Worm (Caenorhabditis elegans) whole organism, L2 larva: ENCODE measurements around the gene hex-3.
A peak's percentile ranks its signal among the peaks of the same experiment; 100 is the strongest.

Experiments used
- C34F6.9 ChIP-seq: fragments of 150-350 bp; optimal IDR thresholded peaks from 2 replicates; lab custom pipeline; 2014; ENCODE audit warnings: missing biosample characterization, missing genetic modification characterization
- F13H6.1 ChIP-seq: sonication (generic microtip); optimal IDR thresholded peaks from 2 replicates; lab custom pipeline; 2016; ENCODE audit warnings: missing genetic modification characterization, missing compliant biosample characterization
- R02D3.7 ChIP-seq: fragments of 150-350 bp; optimal IDR thresholded peaks from 2 replicates; lab custom pipeline; 2014; ENCODE audit warnings: missing biosample characterization, missing genetic modification characterization
- ZK546.5 ChIP-seq: sonication (generic microtip); optimal IDR thresholded peaks from 2 replicates; lab custom pipeline; 2017; ENCODE audit warnings: missing biosample characterization, missing genetic modification characterization
- blmp-1 ChIP-seq: sonication (generic microtip); optimal IDR thresholded peaks from 2 replicates; lab custom pipeline; 2017; ENCODE audit warnings: missing genetic modification characterization, mild to moderate bottlenecking, missing compliant biosample characterization, antibody characterized with exemption, moderate library complexity; ENCODE audit not compliant: insufficient read depth
- ceh-16 ChIP-seq: fragments of 150-350 bp; optimal IDR thresholded peaks from 2 replicates; lab custom pipeline; 2014; ENCODE audit warnings: missing biosample characterization, missing genetic modification characterization
- ceh-82 ChIP-seq: fragments of 150-350 bp; optimal IDR thresholded peaks from 2 replicates; lab custom pipeline; 2014; ENCODE audit warnings: missing biosample characterization, missing genetic modification characterization
- dmd-4 ChIP-seq: sonication (generic microtip); optimal IDR thresholded peaks from 2 replicates; lab custom pipeline; 2017; ENCODE audit warnings: missing biosample characterization, missing genetic modification characterization
- elt-1 ChIP-seq: fragments of 150-350 bp; optimal IDR thresholded peaks from 2 replicates; lab custom pipeline; 2014; ENCODE audit warnings: missing biosample characterization, missing genetic modification characterization
- elt-3 ChIP-seq: sonication (generic microtip); optimal IDR thresholded peaks from 2 replicates; lab custom pipeline; 2017; ENCODE audit warnings: missing biosample characterization, missing genetic modification characterization
- gmeb-1 ChIP-seq: fragments of 150-350 bp; optimal IDR thresholded peaks from 2 replicates; lab custom pipeline; 2014; ENCODE audit warnings: missing biosample characterization, missing genetic modification characterization
- lin-39 ChIP-seq: fragments of 150-350 bp; optimal IDR thresholded peaks from 2 replicates; lab custom pipeline; 2014; ENCODE audit warnings: missing biosample characterization, missing genetic modification reagents, missing genetic modification characterization
- lsy-2 ChIP-seq, 2 experiments: fragments of 150-350 bp in 1 of 2; sonication (generic microtip) in 1 of 2; optimal IDR thresholded peaks; 2 replicates each; lab custom pipeline; 2014 to 2017; ENCODE audit warnings: missing biosample characterization in 2 of 2, missing genetic modification characterization in 2 of 2
- mab-5 ChIP-seq: fragments of 150-350 bp; optimal IDR thresholded peaks from 2 replicates; lab custom pipeline; 2014; ENCODE audit warnings: missing biosample characterization, missing genetic modification characterization
- mbf-1 ChIP-seq: sonication (generic microtip); optimal IDR thresholded peaks from 2 replicates; lab custom pipeline; 2017; ENCODE audit warnings: missing biosample characterization, missing genetic modification characterization
- mdl-1 ChIP-seq, 2 experiments: fragments of 150-350 bp in 1 of 2; sonication (generic microtip) in 1 of 2; optimal IDR thresholded peaks; 2 replicates each; lab custom pipeline; 2017; ENCODE audit warnings: missing biosample characterization in 2 of 2, missing genetic modification characterization in 2 of 2
- nhr-10 ChIP-seq: sonication (generic microtip); optimal IDR thresholded peaks from 2 replicates; lab custom pipeline; 2017; ENCODE audit warnings: missing biosample characterization, missing genetic modification characterization
- nhr-11 ChIP-seq: fragments of 150-350 bp; optimal IDR thresholded peaks from 2 replicates; lab custom pipeline; 2014; ENCODE audit warnings: missing biosample characterization, missing genetic modification characterization
- nhr-12 ChIP-seq: fragments of 150-350 bp; optimal IDR thresholded peaks from 2 replicates; lab custom pipeline; 2014; ENCODE audit warnings: missing biosample characterization, missing genetic modification characterization
- nhr-129 ChIP-seq: fragments of 150-350 bp; optimal IDR thresholded peaks from 2 replicates; lab custom pipeline; 2014; ENCODE audit warnings: missing biosample characterization, missing genetic modification characterization
- nhr-21 ChIP-seq: fragments of 150-350 bp; optimal IDR thresholded peaks from 2 replicates; lab custom pipeline; 2014; ENCODE audit warnings: missing biosample characterization, missing genetic modification characterization
- nhr-23 ChIP-seq: fragments of 150-350 bp; optimal IDR thresholded peaks from 2 replicates; lab custom pipeline; 2014; ENCODE audit warnings: missing biosample characterization, missing genetic modification reagents, missing genetic modification characterization
- nhr-237 ChIP-seq: fragments of 150-350 bp; optimal IDR thresholded peaks from 2 replicates; lab custom pipeline; 2014; ENCODE audit warnings: missing biosample characterization, missing genetic modification characterization
- nhr-6 ChIP-seq: fragments of 150-350 bp; optimal IDR thresholded peaks from 2 replicates; lab custom pipeline; 2014; ENCODE audit warnings: missing biosample characterization, missing genetic modification characterization
- peb-1 ChIP-seq: fragments of 150-350 bp; optimal IDR thresholded peaks from 2 replicates; lab custom pipeline; 2014; ENCODE audit warnings: missing biosample characterization, missing genetic modification characterization
- skn-1 ChIP-seq: sonication (generic microtip); optimal IDR thresholded peaks from 2 replicates; lab custom pipeline; 2017; ENCODE audit warnings: missing biosample characterization, missing genetic modification characterization
- sma-3 ChIP-seq: sonication (generic microtip); optimal IDR thresholded peaks from 2 replicates; lab custom pipeline; 2016; ENCODE audit warnings: missing genetic modification reagents, missing genetic modification characterization, missing compliant biosample characterization
- sma-9 ChIP-seq, 2 experiments: fragments of 150-350 bp in 1 of 2; sonication (generic microtip) in 1 of 2; optimal IDR thresholded peaks; 2 replicates each; lab custom pipeline; 2014 to 2016; ENCODE audit warnings: missing genetic modification characterization in 2 of 2, mild to moderate bottlenecking in 1 of 2, missing biosample characterization in 1 of 2, missing compliant biosample characterization in 1 of 2, missing genetic modification reagents in 1 of 2, moderate library complexity in 1 of 2
- snpc-4 ChIP-seq: fragments of 150-350 bp; optimal IDR thresholded peaks from 2 replicates; lab custom pipeline; 2014; ENCODE audit warnings: missing biosample characterization, missing genetic modification characterization
- unc-39 ChIP-seq: fragments of 150-350 bp; optimal IDR thresholded peaks from 2 replicates; lab custom pipeline; 2014; ENCODE audit warnings: missing biosample characterization, missing genetic modification characterization
- unc-55 ChIP-seq: fragments of 150-350 bp; sonication (generic microtip); optimal IDR thresholded peaks from 3 replicates; lab custom pipeline; 2014; ENCODE audit warnings: missing biosample characterization, missing genetic modification reagents, missing genetic modification characterization
- zag-1 ChIP-seq: fragments of 150-350 bp; optimal IDR thresholded peaks from 2 replicates; lab custom pipeline; 2014; ENCODE audit warnings: missing biosample characterization, missing genetic modification characterization
- ztf-1 ChIP-seq: fragments of 200-800 bp; sonication (Bioruptor generic); conservative IDR thresholded peaks from 2 replicates; pipeline ENCODE4 v1.3.6; 2022; ENCODE audit warnings: missing genetic modification characterization, missing compliant biosample characterization
- ztf-11 ChIP-seq: sonication (generic microtip); optimal IDR thresholded peaks from 2 replicates; lab custom pipeline; 2017; ENCODE audit warnings: missing biosample characterization, missing genetic modification characterization

The hex-3 gene

ce11 chrIII:10868653-10869392 is 19.8 kb downstream of the hex-3 start, which contains the start of the genes cey-4 and vps-50:
Gene cey-4 (minus strand): TSS chrIII:10868703.
Gene vps-50 (plus strand): TSS chrIII:10869193.
- TF ChIP-seq lsy-2 (tag; optimal IDR thresholded peaks at IDR 0.05; lab: Kevin White, UChicago) (peak in 1 of 2 experiments; percentile 56), elt-3 (tag; lab: Kevin White, UChicago) (no peak), zag-1 (tag; lab: Kevin White, UChicago) (peak; percentile 7), unc-55 (GFP tag; lab: Kevin White, UChicago) (peak; percentile 81), gmeb-1 (no peak), C34F6.9 (tag; lab: Kevin White, UChicago) (peak; percentile 50), nhr-129 (tag; lab: Kevin White, UChicago) (peak; percentile 71), sma-3 (GFP tag; lab: Kevin White, UChicago) (no peak)

ce11 chrIII:10869595-10869994 is 20.6 kb downstream of the hex-3 start:
- TF ChIP-seq ceh-16 (tag; lab: Kevin White, UChicago) (no peak), F13H6.1 (tag; lab: Kevin White, UChicago) (no peak), nhr-21 (tag; lab: Kevin White, UChicago) (no peak), nhr-12 (tag; lab: Kevin White, UChicago) (no peak), elt-3 (tag; lab: Kevin White, UChicago) (no peak), R02D3.7 (tag; lab: Kevin White, UChicago) (no peak), unc-55 (GFP tag; lab: Kevin White, UChicago) (no peak), nhr-11 (tag; lab: Kevin White, UChicago) (no peak), snpc-4 (tag; lab: Kevin White, UChicago) (no peak), zag-1 (tag; lab: Kevin White, UChicago) (no peak), ceh-82 (no peak), ztf-1 (no peak), nhr-10 (tag; lab: Kevin White, UChicago) (no peak), mdl-1 (tag; optimal IDR thresholded peaks at IDR 0.05; lab: Kevin White, UChicago) (no peak), dmd-4 (no peak)

- TF ChIP-seq gmeb-1 (no peak), nhr-6 (tag; lab: Kevin White, UChicago) (no peak), lin-39 (tag; lab: Kevin White, UChicago) (no peak), sma-9 (GFP tag; optimal IDR thresholded peaks at IDR 0.05; lab: Kevin White, UChicago) (no peak), sma-9 (tag; optimal IDR thresholded peaks at IDR 0.05; lab: Kevin White, UChicago) (no peak), C34F6.9 (tag; lab: Kevin White, UChicago) (no peak), nhr-237 (tag; lab: Kevin White, UChicago) (no peak), ZK546.5 (tag; lab: Kevin White, UChicago) (no peak), ceh-82 (no peak), unc-55 (GFP tag; lab: Kevin White, UChicago) (no peak), mab-5 (no peak)
Observed at ce11 chrIII:10870161-10870560, 21.1 kb downstream of the hex-3 start.

ce11 chrIII:10870814-10871213 is 21.8 kb downstream of the hex-3 start:
- no peak for TF ChIP-seq sma-9 (GFP tag; optimal IDR thresholded peaks at IDR 0.05; lab: Kevin White, UChicago)
- no peak for TF ChIP-seq sma-9 (tag; optimal IDR thresholded peaks at IDR 0.05; lab: Kevin White, UChicago)
- TF ChIP-seq unc-39 (tag; lab: Kevin White, UChicago) = no peak
- no peak for TF ChIP-seq skn-1 (tag; lab: Kevin White, UChicago)
- no peak for TF ChIP-seq lin-39 (tag; lab: Kevin White, UChicago)
- no peak for TF ChIP-seq lsy-2 (tag; optimal IDR thresholded peaks at IDR 0.05; lab: Kevin White, UChicago)
- TF ChIP-seq ztf-11 (tag; lab: Kevin White, UChicago) = no peak
- TF ChIP-seq C34F6.9 (tag; lab: Kevin White, UChicago) = no peak
- no peak for TF ChIP-seq blmp-1 (tag; lab: Kevin White, UChicago)
- TF ChIP-seq peb-1 = no peak
- no peak for TF ChIP-seq nhr-10 (tag; lab: Kevin White, UChicago)
- no peak for TF ChIP-seq nhr-12 (tag; lab: Kevin White, UChicago)
- no peak for TF ChIP-seq nhr-23 (tag; lab: Kevin White, UChicago)
- TF ChIP-seq elt-1 (tag; lab: Kevin White, UChicago) = no peak
- TF ChIP-seq mbf-1 (tag; lab: Kevin White, UChicago) = no peak
- no peak for TF ChIP-seq nhr-6 (tag; lab: Kevin White, UChicago)
